Fruit fly (Drosophila melanogaster) whole organism, embryonic: ENCODE data around the gene CG4820.

Source experiments
- CG12071 ChIP-seq: fragments of 200-800 bp; sonication (Bioruptor generic); optimal IDR thresholded peaks from 3 replicates; lab custom pipeline; 2018; ENCODE audit warnings: missing biosample characterization, mild to moderate bottlenecking, missing genetic modification characterization
- CG12769 ChIP-seq: fragments of 200-800 bp; sonication (Bioruptor generic); optimal IDR thresholded peaks from 2 replicates; lab custom pipeline; 2019; ENCODE audit warnings: missing biosample characterization, mild to moderate bottlenecking, missing genetic modification characterization, moderate library complexity
- CG14667 ChIP-seq: fragments of 200-800 bp; sonication (Bioruptor generic); IDR thresholded peaks from 2 replicates; pipeline ENCODE4 v1.3.6; 2022; ENCODE audit warnings: missing biosample characterization, missing genetic modification characterization
- CG15011 ChIP-seq: fragments of 200-800 bp; sonication (Bioruptor generic); optimal IDR thresholded peaks from 3 replicates; lab custom pipeline; 2018; ENCODE audit warnings: missing biosample characterization, mild to moderate bottlenecking, missing genetic modification characterization
- CG17361 ChIP-seq: fragments of 200-800 bp; sonication (Bioruptor generic); IDR thresholded peaks from 3 replicates; pipeline ENCODE4 v1.3.6; 2022; ENCODE audit warnings: missing biosample characterization, missing genetic modification characterization
- CG30020 ChIP-seq: fragments of 200-800 bp; optimal IDR thresholded peaks from 2 replicates; lab custom pipeline; 2019; ENCODE audit warnings: missing biosample characterization, mild to moderate bottlenecking, missing genetic modification characterization, moderate library complexity
- CG30431 ChIP-seq: fragments of 200-800 bp; sonication (Bioruptor generic); optimal IDR thresholded peaks from 2 replicates; lab custom pipeline; 2017; ENCODE audit warnings: missing biosample characterization, missing genetic modification characterization
- CG3407 ChIP-seq: fragments of 200-800 bp; sonication (Bioruptor generic); optimal IDR thresholded peaks from 2 replicates; lab custom pipeline; 2018; ENCODE audit warnings: missing biosample characterization, mild to moderate bottlenecking, missing genetic modification characterization
- CG6854 ChIP-seq: fragments of 200-800 bp; sonication (Bioruptor generic); optimal IDR thresholded peaks from 3 replicates; lab custom pipeline; 2017; ENCODE audit warnings: missing biosample characterization, mild to moderate bottlenecking, missing genetic modification characterization
- CG7271 ChIP-seq: fragments of 200-800 bp; sonication (Bioruptor generic); optimal IDR thresholded peaks from 2 replicates; lab custom pipeline; 2018; ENCODE audit warnings: missing biosample characterization, mild to moderate bottlenecking, missing genetic modification characterization, moderate library complexity
- CTCF ChIP-seq: fragments of 200-800 bp; sonication (Bioruptor generic); optimal IDR thresholded peaks from 2 replicates; lab custom pipeline; 2017; ENCODE audit warnings: missing biosample characterization, mild to moderate bottlenecking, missing genetic modification characterization, moderate library complexity
- CoRest ChIP-seq: fragments of 200-800 bp; sonication (Bioruptor generic); optimal IDR thresholded peaks from 3 replicates; lab custom pipeline; 2018; ENCODE audit warnings: missing biosample characterization, mild to moderate bottlenecking, missing genetic modification characterization, moderate library complexity
- HmgD ChIP-seq: fragments of 200-800 bp; sonication (Bioruptor generic); optimal IDR thresholded peaks from 3 replicates; lab custom pipeline; 2016; ENCODE audit warnings: missing biosample characterization, missing genetic modification characterization
- Lim3 ChIP-seq: fragments of 200-800 bp; sonication (Bioruptor generic); IDR thresholded peaks from 2 replicates; pipeline ENCODE4 v1.3.6; 2022; ENCODE audit warnings: missing biosample characterization, missing genetic modification characterization
- Nf-YB ChIP-seq: fragments of 200-800 bp; sonication (Bioruptor generic); optimal IDR thresholded peaks from 3 replicates; lab custom pipeline; 2019; ENCODE audit warnings: missing biosample characterization, mild to moderate bottlenecking, missing genetic modification characterization, moderate library complexity
- Nf-YC ChIP-seq: fragments of 200-800 bp; optimal IDR thresholded peaks from 3 replicates; lab custom pipeline; 2019; ENCODE audit warnings: missing biosample characterization, mild to moderate bottlenecking, missing genetic modification characterization, moderate library complexity
- az2 ChIP-seq: fragments of 200-800 bp; sonication (Bioruptor generic); optimal IDR thresholded peaks from 3 replicates; lab custom pipeline; 2016; ENCODE audit warnings: missing biosample characterization, missing genetic modification characterization
- ewg ChIP-seq: fragments of 200-800 bp; sonication (Bioruptor generic); optimal IDR thresholded peaks from 3 replicates; lab custom pipeline; 2017; ENCODE audit warnings: mild to moderate bottlenecking, missing biosample characterization, missing genetic modification reagents, missing genetic modification characterization
- exex ChIP-seq: fragments of 200-800 bp; sonication (Bioruptor generic); optimal IDR thresholded peaks from 4 replicates; lab custom pipeline; 2018; ENCODE audit warnings: missing biosample characterization, mild to moderate bottlenecking, missing genetic modification characterization, moderate library complexity
- gem ChIP-seq: fragments of 200-800 bp; sonication (Bioruptor generic); optimal IDR thresholded peaks from 2 replicates; lab custom pipeline; 2019; ENCODE audit warnings: missing biosample characterization, mild to moderate bottlenecking, missing genetic modification characterization, moderate library complexity
- kni ChIP-seq: fragments of 200-800 bp; sonication (Bioruptor generic); optimal IDR thresholded peaks from 3 replicates; lab custom pipeline; 2017; ENCODE audit warnings: mild to moderate bottlenecking, missing biosample characterization, missing genetic modification reagents, missing genetic modification characterization
- luna ChIP-seq: fragments of 200-800 bp; sonication (Bioruptor generic); optimal IDR thresholded peaks from 2 replicates; lab custom pipeline; 2016; ENCODE audit warnings: missing biosample characterization, missing genetic modification characterization
- pb ChIP-seq: fragments of 200-800 bp; sonication (Bioruptor generic); optimal IDR thresholded peaks from 3 replicates; lab custom pipeline; 2016; ENCODE audit warnings: missing biosample characterization, missing genetic modification characterization
- pros ChIP-seq: fragments of 200-800 bp; sonication (Bioruptor generic); optimal IDR thresholded peaks from 3 replicates; lab custom pipeline; 2019; ENCODE audit warnings: missing biosample characterization, mild to moderate bottlenecking, missing genetic modification characterization, moderate library complexity
- sens ChIP-seq: fragments of 200-800 bp; sonication (Bioruptor generic); peaks from one replicate; lab custom pipeline; 2016; ENCODE audit warnings: missing biosample characterization, missing genetic modification characterization
- seq ChIP-seq: fragments of 200-800 bp; sonication (Bioruptor generic); IDR thresholded peaks from 2 replicates; pipeline ENCODE4 v1.3.6; 2022; ENCODE audit warnings: missing biosample characterization, missing genetic modification characterization
- wek ChIP-seq: fragments of 200-800 bp; sonication (Bioruptor generic); optimal IDR thresholded peaks from 3 replicates; lab custom pipeline; 2018; ENCODE audit warnings: missing biosample characterization, mild to moderate bottlenecking, missing genetic modification characterization, moderate library complexity

Gene CG4820

dm6 chr3R:11263579-11263978 is 47.2 kb downstream of the CG4820 start:
- no peak for TF ChIP-seq wek
- TF ChIP-seq kni (GFP tag; lab: Kevin White, UChicago) = no peak
- no peak for TF ChIP-seq CG30020 (tag; lab: Kevin White, UChicago)
- TF ChIP-seq CTCF = no peak
- no peak for TF ChIP-seq Lim3 (GFP tag; lab: Robert Waterston, UW)
- TF ChIP-seq CG3407 (GFP tag; lab: Kevin White, UChicago) = no peak
- TF ChIP-seq ewg (GFP tag; lab: Kevin White, UChicago) = peak; percentile 35
- no peak for TF ChIP-seq CG7271
- no peak for TF ChIP-seq CG30431 (GFP tag; lab: Kevin White, UChicago)
- no peak for TF ChIP-seq exex
- peak; percentile 30 for TF ChIP-seq pros (GFP tag; lab: Kevin White, UChicago)
- no peak for TF ChIP-seq luna
- TF ChIP-seq CG6854 (GFP tag; lab: Kevin White, UChicago) = no peak
- TF ChIP-seq CG12071 (GFP tag; lab: Kevin White, UChicago) = no peak
- no peak for TF ChIP-seq CG14667 (GFP tag; lab: Robert Waterston, UW)
- no peak for TF ChIP-seq CG15011
- no peak for TF ChIP-seq gem (tag; lab: Kevin White, UChicago)
- no peak for TF ChIP-seq CG17361 (GFP tag; lab: Robert Waterston, UW)
- peak; percentile 71; the same call in 1 of the 2 replicates for TF ChIP-seq seq (GFP tag; lab: Robert Waterston, UW)
- TF ChIP-seq az2 (GFP tag; lab: Kevin White, UChicago) = no peak
- TF ChIP-seq HmgD (GFP tag; lab: Kevin White, UChicago) = no peak
- peak; percentile 65 for TF ChIP-seq Nf-YB (GFP tag; lab: Kevin White, UChicago)
- no peak for TF ChIP-seq CoRest (tag; lab: Kevin White, UChicago)
- TF ChIP-seq sens = peak; percentile 38
- no peak for TF ChIP-seq CG12769 (tag; lab: Kevin White, UChicago)
- peak; percentile 66 for TF ChIP-seq Nf-YC (tag; lab: Kevin White, UChicago)
- TF ChIP-seq pb (GFP tag; lab: Kevin White, UChicago) = no peak
